Fruit fly (Drosophila melanogaster) S2 (cell line): ENCODE data around the gene OdsH.

Experiments used
- CG8478 ChIP-seq: fragments of >200 bp; optimal IDR thresholded peaks from 2 replicates; lab custom pipeline; 2018
- CTCF ChIP-seq, 2 experiments: fragments of >200 bp; optimal IDR thresholded peaks; 2 replicates each; lab custom pipeline; 2018

dm6 chrX:17844623-17845022 is 53.8 kb downstream of the OdsH start, which contains the start of the genes CG8142 and Ucp4A:
- TF ChIP-seq CG8478 (lab: Kevin White, UChicago) (no peak), CTCF (optimal IDR thresholded peaks at IDR 0.05; lab: Kevin White, UChicago) (no peak)
